Fruit fly (Drosophila melanogaster) whole organism, adult: Measurements from ENCODE around the gene CG10077.

ENCODE experiments used
- CG11617 ChIP-seq: fragments of 200-800 bp; sonication (Bioruptor generic); optimal IDR thresholded peaks from 2 replicates; lab custom pipeline; 2017; ENCODE audit warnings: mild to moderate bottlenecking, missing biosample characterization, missing genetic modification reagents, missing genetic modification characterization
- CG12768 ChIP-seq: fragments of 200-800 bp; sonication (Bioruptor generic); optimal IDR thresholded peaks from 2 replicates; lab custom pipeline; 2017; ENCODE audit warnings: missing biosample characterization, missing genetic modification characterization, mild to moderate bottlenecking, moderate library complexity, missing genetic modification reagents
- CG14711 ChIP-seq: fragments of 200-800 bp; sonication (Bioruptor generic); optimal IDR thresholded peaks from 2 replicates; lab custom pipeline; 2018; ENCODE audit warnings: missing biosample characterization, mild to moderate bottlenecking, missing genetic modification characterization, moderate library complexity
- CG1620 ChIP-seq: fragments of 200-800 bp; sonication (Bioruptor generic); optimal IDR thresholded peaks from 2 replicates; lab custom pipeline; 2016; ENCODE audit warnings: missing biosample characterization, missing genetic modification characterization
- CG33017 ChIP-seq: fragments of 200-800 bp; sonication (Bioruptor generic); optimal IDR thresholded peaks from 2 replicates; lab custom pipeline; 2018; ENCODE audit warnings: missing biosample characterization, mild to moderate bottlenecking, missing genetic modification characterization, moderate library complexity
- CG5204 ChIP-seq: fragments of 200-800 bp; sonication (Bioruptor generic); optimal IDR thresholded peaks from 2 replicates; lab custom pipeline; 2016; ENCODE audit warnings: missing biosample characterization, missing genetic modification characterization
- CG7045 ChIP-seq: fragments of 200-800 bp; sonication (Bioruptor generic); optimal IDR thresholded peaks from 2 replicates; lab custom pipeline; 2017; ENCODE audit warnings: missing biosample characterization, mild to moderate bottlenecking, missing genetic modification characterization
- CG7101 ChIP-seq: fragments of 200-800 bp; sonication (Bioruptor generic); optimal IDR thresholded peaks from 2 replicates; lab custom pipeline; 2018; ENCODE audit warnings: missing biosample characterization, mild to moderate bottlenecking, missing genetic modification characterization, moderate library complexity
- Clk ChIP-seq: fragments of 200-800 bp; sonication (Bioruptor generic); optimal IDR thresholded peaks from 2 replicates; lab custom pipeline; 2017; ENCODE audit warnings: missing biosample characterization, missing genetic modification characterization
- Crg-1 ChIP-seq: fragments of 200-800 bp; sonication (Bioruptor generic); optimal IDR thresholded peaks from 2 replicates; lab custom pipeline; 2016; ENCODE audit warnings: missing biosample characterization, missing genetic modification characterization
- Hr96 ChIP-seq: fragments of 200-800 bp; sonication (Bioruptor generic); optimal IDR thresholded peaks from 2 replicates; lab custom pipeline; 2016; ENCODE audit warnings: missing biosample characterization, missing genetic modification characterization
- Mnt ChIP-seq: fragments of 200-800 bp; sonication (Bioruptor generic); optimal IDR thresholded peaks from 2 replicates; lab custom pipeline; 2016; ENCODE audit warnings: missing biosample characterization, mild to moderate bottlenecking, missing genetic modification characterization
- bab1 ChIP-seq: fragments of 200-800 bp; sonication (Bioruptor generic); optimal IDR thresholded peaks from 3 replicates; lab custom pipeline; 2019; ENCODE audit warnings: missing biosample characterization, mild to moderate bottlenecking, missing genetic modification characterization, moderate library complexity
- cic ChIP-seq: fragments of 200-800 bp; sonication (Bioruptor generic); optimal IDR thresholded peaks from 2 replicates; lab custom pipeline; 2017; ENCODE audit warnings: missing biosample characterization, mild to moderate bottlenecking, missing genetic modification characterization, moderate library complexity
- cnc ChIP-seq, 2 experiments: fragments of >200 bp; optimal IDR thresholded peaks; 2 replicates each; lab custom pipeline; 2017
- kay ChIP-seq: fragments of 200-800 bp; sonication (Bioruptor generic); peaks from one replicate; lab custom pipeline; 2016; ENCODE audit warnings: missing biosample characterization, missing genetic modification characterization, borderline replicate concordance
- ovo ChIP-seq: fragments of 200-800 bp; sonication (Bioruptor generic); optimal IDR thresholded peaks from 2 replicates; lab custom pipeline; 2016; ENCODE audit warnings: missing biosample characterization, missing genetic modification characterization
- pad ChIP-seq: fragments of 200-800 bp; sonication (Bioruptor generic); optimal IDR thresholded peaks from 3 replicates; lab custom pipeline; 2017; ENCODE audit warnings: missing biosample characterization, missing genetic modification characterization, mild to moderate bottlenecking, moderate library complexity, missing genetic modification reagents
- tj ChIP-seq: fragments of 200-800 bp; sonication (Bioruptor generic); optimal IDR thresholded peaks from 3 replicates; lab custom pipeline; 2017; ENCODE audit warnings: missing biosample characterization, mild to moderate bottlenecking, missing genetic modification characterization, moderate library complexity
- toe ChIP-seq: fragments of 200-800 bp; sonication (Bioruptor generic); optimal IDR thresholded peaks from 2 replicates; lab custom pipeline; 2016; ENCODE audit warnings: missing biosample characterization, missing genetic modification characterization

Gene CG10077

dm6 chr3L:6967797-6968196, 12.1 kb upstream of the CG10077 start, which contains the start of gene CG10064:
Gene CG10064, minus strand, starts transcription at chr3L:6967897.
- TF ChIP-seq pad (GFP tag; lab: Kevin White, UChicago): no peak
- TF ChIP-seq CG1620: no peak
- no peak for TF ChIP-seq CG5204 (GFP tag; lab: Kevin White, UChicago)
- no peak for TF ChIP-seq Clk

- peak; percentile 43 for TF ChIP-seq tj (GFP tag; lab: Kevin White, UChicago)
- peak; percentile 37 for TF ChIP-seq CG7045
- TF ChIP-seq CG7101 (tag; lab: Kevin White, UChicago): peak; percentile 29
- TF ChIP-seq pad (GFP tag; lab: Kevin White, UChicago): peak; percentile 15
- TF ChIP-seq cic (GFP tag; lab: Kevin White, UChicago): peak; percentile 87
- peak; percentile 98 for TF ChIP-seq Mnt (GFP tag; lab: Kevin White, UChicago)
- no peak for TF ChIP-seq kay (GFP tag; lab: Kevin White, UChicago)
- TF ChIP-seq CG14711: no peak
- no peak for TF ChIP-seq cnc (optimal IDR thresholded peaks at IDR 0.05; lab: Kevin White, UChicago)
- TF ChIP-seq CG12768 (GFP tag; lab: Kevin White, UChicago): peak; percentile 74
- peak; percentile 61 for TF ChIP-seq ovo (GFP tag; lab: Kevin White, UChicago)
- peak; percentile 73 for TF ChIP-seq bab1 (GFP tag; lab: Kevin White, UChicago)
- peak; percentile 15 for TF ChIP-seq Hr96
- TF ChIP-seq CG5204 (GFP tag; lab: Kevin White, UChicago): no peak
- TF ChIP-seq Crg-1 (GFP tag; lab: Kevin White, UChicago): peak; percentile 5
- TF ChIP-seq CG1620: peak; percentile 26
- TF ChIP-seq CG33017 (tag; lab: Kevin White, UChicago): peak; percentile 66
- peak; percentile 18 for TF ChIP-seq CG11617 (GFP tag; lab: Kevin White, UChicago)
- TF ChIP-seq toe (GFP tag; lab: Kevin White, UChicago): no peak
- TF ChIP-seq Clk: no peak
These were observed 8.9 kb upstream of the CG10077 start, which contains the start of gene sgl for dm6 chr3L:6964488-6965152. Gene sgl, minus strand, starts transcription at chr3L:6964758.

dm6 chr3L:6963792-6964487, 8.2 kb upstream of the CG10077 start:
- TF ChIP-seq CG7101 (tag; lab: Kevin White, UChicago) (no peak), CG5204 (GFP tag; lab: Kevin White, UChicago) (no peak), CG11617 (GFP tag; lab: Kevin White, UChicago) (no peak), CG1620 (no peak), Clk (no peak), cic (GFP tag; lab: Kevin White, UChicago) (no peak), Mnt (GFP tag; lab: Kevin White, UChicago) (no peak), cnc (optimal IDR thresholded peaks at IDR 0.05; lab: Kevin White, UChicago) (no peak), Crg-1 (GFP tag; lab: Kevin White, UChicago) (no peak), Hr96 (no peak)

- no peak for TF ChIP-seq Clk
- TF ChIP-seq Mnt (GFP tag; lab: Kevin White, UChicago): peak; percentile 18
- peak; percentile 18 for TF ChIP-seq cic (GFP tag; lab: Kevin White, UChicago)
These were observed 7.5 kb upstream of the CG10077 start for dm6 chr3L:6963175-6963574.

- TF ChIP-seq kay (GFP tag; lab: Kevin White, UChicago) (peak; percentile 89), tj (GFP tag; lab: Kevin White, UChicago) (no peak), Crg-1 (GFP tag; lab: Kevin White, UChicago) (no peak), CG7101 (tag; lab: Kevin White, UChicago) (no peak), cic (GFP tag; lab: Kevin White, UChicago) (peak; percentile 31)
These were observed 6.4 kb upstream of the CG10077 start for dm6 chr3L:6961992-6962570.

dm6 chr3L:6957753-6958420, 2.2 kb upstream of the CG10077 start, which contains the start of the genes Uqcc1 and Surf1:
Gene Uqcc1, minus strand, starts transcription at chr3L:6958108.
Gene Surf1, plus strand, starts transcription at chr3L:6958346.
- TF ChIP-seq CG7101 (tag; lab: Kevin White, UChicago) (no peak), CG14711 (peak; percentile 10), ovo (GFP tag; lab: Kevin White, UChicago) (peak; percentile 3), cic (GFP tag; lab: Kevin White, UChicago) (no peak), Mnt (GFP tag; lab: Kevin White, UChicago) (peak; percentile 32), CG1620 (no peak), Hr96 (no peak), toe (GFP tag; lab: Kevin White, UChicago) (no peak), CG5204 (GFP tag; lab: Kevin White, UChicago) (no peak), bab1 (GFP tag; lab: Kevin White, UChicago) (peak; percentile 26), kay (GFP tag; lab: Kevin White, UChicago) (peak; percentile 75)
